Fruit fly (Drosophila melanogaster) whole organism, adult: ENCODE measurements around the gene CG8072.

ENCODE experiments used
- CG12768 ChIP-seq: fragments of 200-800 bp; sonication (Bioruptor generic); optimal IDR thresholded peaks from 2 replicates; lab custom pipeline; 2017; ENCODE audit warnings: missing biosample characterization, missing genetic modification characterization, mild to moderate bottlenecking, moderate library complexity, missing genetic modification reagents
- CG5204 ChIP-seq: fragments of 200-800 bp; sonication (Bioruptor generic); optimal IDR thresholded peaks from 2 replicates; lab custom pipeline; 2016; ENCODE audit warnings: missing biosample characterization, missing genetic modification characterization
- CG7045 ChIP-seq: fragments of 200-800 bp; sonication (Bioruptor generic); optimal IDR thresholded peaks from 2 replicates; lab custom pipeline; 2017; ENCODE audit warnings: missing biosample characterization, mild to moderate bottlenecking, missing genetic modification characterization
- CG7101 ChIP-seq: fragments of 200-800 bp; sonication (Bioruptor generic); optimal IDR thresholded peaks from 2 replicates; lab custom pipeline; 2018; ENCODE audit warnings: missing biosample characterization, mild to moderate bottlenecking, missing genetic modification characterization, moderate library complexity
- Clk ChIP-seq: fragments of 200-800 bp; sonication (Bioruptor generic); optimal IDR thresholded peaks from 2 replicates; lab custom pipeline; 2017; ENCODE audit warnings: missing biosample characterization, missing genetic modification characterization
- Hr96 ChIP-seq: fragments of 200-800 bp; sonication (Bioruptor generic); optimal IDR thresholded peaks from 2 replicates; lab custom pipeline; 2016; ENCODE audit warnings: missing biosample characterization, missing genetic modification characterization
- bab1 ChIP-seq: fragments of 200-800 bp; sonication (Bioruptor generic); optimal IDR thresholded peaks from 3 replicates; lab custom pipeline; 2019; ENCODE audit warnings: missing biosample characterization, mild to moderate bottlenecking, missing genetic modification characterization, moderate library complexity
- cic ChIP-seq: fragments of 200-800 bp; sonication (Bioruptor generic); optimal IDR thresholded peaks from 2 replicates; lab custom pipeline; 2017; ENCODE audit warnings: missing biosample characterization, mild to moderate bottlenecking, missing genetic modification characterization, moderate library complexity
- cnc ChIP-seq, 2 experiments: fragments of >200 bp; optimal IDR thresholded peaks; 2 replicates each; lab custom pipeline; 2017
- kay ChIP-seq: fragments of 200-800 bp; sonication (Bioruptor generic); peaks from one replicate; lab custom pipeline; 2016; ENCODE audit warnings: missing biosample characterization, missing genetic modification characterization, borderline replicate concordance
- tj ChIP-seq: fragments of 200-800 bp; sonication (Bioruptor generic); optimal IDR thresholded peaks from 3 replicates; lab custom pipeline; 2017; ENCODE audit warnings: missing biosample characterization, mild to moderate bottlenecking, missing genetic modification characterization, moderate library complexity

- TF ChIP-seq CG7101 (tag; lab: Kevin White, UChicago) (no peak), CG12768 (no peak), Clk (GFP tag; lab: Kevin White, UChicago) (no peak), bab1 (GFP tag; lab: Kevin White, UChicago) (no peak), kay (GFP tag; lab: Kevin White, UChicago) (no peak), Hr96 (GFP tag; lab: Kevin White, UChicago) (no peak), CG5204 (no peak), CG7045 (GFP tag; lab: Kevin White, UChicago) (no peak), cic (GFP tag; lab: Kevin White, UChicago) (no peak), cnc (optimal IDR thresholded peaks at IDR 0.05; lab: Kevin White, UChicago) (no peak), tj (GFP tag; lab: Kevin White, UChicago) (no peak)
These were observed 37.6 kb downstream of the CG8072 start for dm6 chr3L:10189179-10189578.
